Worm (Caenorhabditis elegans): ENCODE measurements around the gene srh-275.
"Not testable (repeated sequence)": the region's sequence is repeated elsewhere in the genome, so short reads cannot be mapped to it uniquely, and the experiment has no call there.

Gene srh-275

ce11 chrV:7343522-7343921 is 9.3 kb upstream of the srh-275 start, which contains the start of gene srh-244:
Gene srh-244 (plus strand): TSS chrV:7343822.
- no peak for TF ChIP-seq pha-4 (tag; optimal IDR thresholded peaks at IDR 0.05)
- TF ChIP-seq elt-3 (tag; optimal IDR thresholded peaks at IDR 0.05) = no peak
- TF ChIP-seq flh-1 (GFP tag; optimal IDR thresholded peaks at IDR 0.05) = no peak
- no peak for TF ChIP-seq drap-1 (GFP tag; optimal IDR thresholded peaks at IDR 0.05)
- TF ChIP-seq sem-2 (GFP tag; optimal IDR thresholded peaks at IDR 0.05) = no peak
- no peak for TF ChIP-seq zip-8 (tag; optimal IDR thresholded peaks at IDR 0.05)
- no peak for TF ChIP-seq hlh-1 (tag; optimal IDR thresholded peaks at IDR 0.05)
- TF ChIP-seq ztf-11 (tag; optimal IDR thresholded peaks at IDR 0.05) = no peak
- TF ChIP-seq M03D4.4 (tag; optimal IDR thresholded peaks at IDR 0.05) = no peak
- no peak for TF ChIP-seq unc-39 (tag; optimal IDR thresholded peaks at IDR 0.05)
- TF ChIP-seq lin-13 (tag; optimal IDR thresholded peaks at IDR 0.05) = no peak

- TF ChIP-seq tbx-8 (GFP tag; optimal IDR thresholded peaks at IDR 0.05); zip-8 (tag; optimal IDR thresholded peaks at IDR 0.05); nhr-12 (tag; optimal IDR thresholded peaks at IDR 0.05): not testable (repeated sequence)
These were observed 7.3 kb upstream of the srh-275 start, which contains the start of gene nhr-147 for ce11 chrV:7345494-7345893. Gene nhr-147 (plus strand): TSS chrV:7345794.

DNA sequence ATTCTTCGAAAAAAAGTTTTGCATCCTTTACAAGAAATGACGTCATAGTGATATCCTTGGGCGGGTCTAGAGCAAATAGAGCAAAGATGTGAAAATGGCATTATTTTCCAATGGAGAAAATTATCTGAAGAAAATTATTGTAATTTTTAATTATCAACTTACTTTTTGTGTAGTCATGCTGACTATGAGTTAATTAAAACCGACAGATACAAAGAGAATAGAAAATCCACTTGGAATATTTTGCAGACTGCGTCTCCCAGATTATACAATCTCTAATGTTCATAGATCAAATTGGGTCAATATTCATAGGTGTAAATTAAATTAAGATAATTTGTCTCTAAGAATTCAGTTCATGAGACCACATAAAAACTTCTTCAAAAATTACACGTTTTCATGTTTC is 3.3 kb upstream of the srh-275 start, which contains the start of gene nhr-149:
Gene nhr-149, minus strand, starts transcription at position 101 of the 400 bp plus-strand sequence.
- peak; percentile 53 for TF ChIP-seq zip-8 (tag; optimal IDR thresholded peaks at IDR 0.05)
- no peak for TF ChIP-seq unc-39 (tag; optimal IDR thresholded peaks at IDR 0.05)
- TF ChIP-seq lsy-2 (tag; optimal IDR thresholded peaks at IDR 0.05) = no peak
- no peak for TF ChIP-seq unc-120 (tag; optimal IDR thresholded peaks at IDR 0.05; ENCODE audit: poor library complexity, severe bottlenecking)

ce11 chrV:7353602-7354001 is 799 bp downstream of the srh-275 start:
- TF ChIP-seq unc-120 (tag; optimal IDR thresholded peaks at IDR 0.05; ENCODE audit: poor library complexity, severe bottlenecking) (no peak), ceh-43 (GFP tag; optimal IDR thresholded peaks at IDR 0.05) (no peak), sptf-1 (tag; optimal IDR thresholded peaks at IDR 0.05) (no peak), cnd-1 (tag; optimal IDR thresholded peaks at IDR 0.05) (no peak), blmp-1 (tag; optimal IDR thresholded peaks at IDR 0.05) (no peak), pha-4 (tag; optimal IDR thresholded peaks at IDR 0.05) (no peak), ceh-83 (GFP tag; optimal IDR thresholded peaks at IDR 0.05) (no peak), mab-5 (tag; optimal IDR thresholded peaks at IDR 0.05) (no peak), ham-2 (GFP tag; optimal IDR thresholded peaks at IDR 0.05) (no peak)

DNA sequence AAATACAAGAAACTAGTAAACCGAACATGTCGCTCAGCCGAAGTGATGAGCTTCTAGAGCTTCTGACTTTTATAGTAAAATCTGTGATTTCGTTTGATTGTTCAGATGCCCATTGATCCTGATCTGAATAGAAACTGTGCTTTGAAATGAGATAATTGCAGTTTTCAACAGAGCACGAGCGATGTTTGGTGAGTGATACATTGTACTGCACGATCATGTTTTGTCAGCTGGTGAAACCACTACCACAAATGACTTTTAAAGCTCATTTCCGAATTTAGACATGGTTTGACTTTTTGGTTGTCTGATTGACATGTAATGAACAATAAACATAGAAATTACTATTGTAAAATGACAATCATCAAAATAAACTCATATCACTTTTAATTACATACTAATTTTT is 2.7 kb downstream of the srh-275 start, which contains the start of gene tag-293:
Gene tag-293, minus strand, starts transcription at position 101 of the 400 bp plus-strand sequence.
- no peak for TF ChIP-seq lsy-2 (tag; optimal IDR thresholded peaks at IDR 0.05)

ce11 chrV:7356684-7357083 is 3.9 kb downstream of the srh-275 start, which contains the start of gene C03G6.21:
Gene C03G6.21 (minus strand): TSS chrV:7356784.
- TF ChIP-seq nhr-12 (tag; optimal IDR thresholded peaks at IDR 0.05) (no peak), mep-1 (tag; optimal IDR thresholded peaks at IDR 0.05) (no peak), sptf-1 (tag; optimal IDR thresholded peaks at IDR 0.05) (no peak), ztf-11 (tag; optimal IDR thresholded peaks at IDR 0.05) (no peak)

DNA sequence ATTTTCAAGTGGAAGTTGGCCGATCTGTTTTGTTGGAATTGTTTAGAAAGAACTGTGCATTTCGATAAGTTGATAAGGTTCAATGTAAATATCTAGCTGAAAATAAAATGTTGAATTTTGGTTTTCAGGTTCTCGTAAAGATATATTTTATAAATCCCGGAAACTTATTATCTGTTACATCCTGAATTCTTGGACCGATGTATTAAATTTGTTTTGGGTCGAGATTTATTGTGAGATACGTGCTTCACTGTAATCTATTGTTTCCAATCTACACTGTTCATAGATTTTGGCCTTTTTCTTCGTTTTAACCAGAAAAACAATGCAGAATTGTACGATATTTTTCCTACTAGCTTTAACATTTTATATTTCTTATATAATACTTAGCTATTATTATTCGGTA is 4.3 kb downstream of the srh-275 start, which contains the start of gene C03G6.6:
Gene C03G6.6, plus strand, starts transcription at position 301 of the 400 bp plus-strand sequence.
- TF ChIP-seq nhr-2 (tag; optimal IDR thresholded peaks at IDR 0.05) (no peak), ceh-83 (GFP tag; optimal IDR thresholded peaks at IDR 0.05) (no peak), lsy-2 (tag; optimal IDR thresholded peaks at IDR 0.05) (no peak), nhr-12 (tag; optimal IDR thresholded peaks at IDR 0.05) (no peak), ceh-43 (GFP tag; optimal IDR thresholded peaks at IDR 0.05) (no peak), M03D4.4 (tag; optimal IDR thresholded peaks at IDR 0.05) (no peak), drap-1 (GFP tag; optimal IDR thresholded peaks at IDR 0.05) (no peak), sem-2 (GFP tag; optimal IDR thresholded peaks at IDR 0.05) (no peak), ztf-11 (tag; optimal IDR thresholded peaks at IDR 0.05) (no peak), blmp-1 (tag; optimal IDR thresholded peaks at IDR 0.05) (no peak), tbx-8 (GFP tag; optimal IDR thresholded peaks at IDR 0.05) (no peak), lin-13 (tag; optimal IDR thresholded peaks at IDR 0.05) (no peak), pha-4 (tag; optimal IDR thresholded peaks at IDR 0.05) (no peak)

ce11 chrV:7361673-7362072 is 8.9 kb downstream of the srh-275 start, which contains the start of gene cyp-35A1:
Gene cyp-35A1 (minus strand): TSS chrV:7361773.
- TF ChIP-seq elt-1 (tag; optimal IDR thresholded peaks at IDR 0.05; ENCODE audit: borderline replicate concordance, insufficient read depth) (no peak), unc-39 (tag; optimal IDR thresholded peaks at IDR 0.05) (no peak), unc-62 (GFP tag; optimal IDR thresholded peaks at IDR 0.05) (no peak), mab-5 (tag; optimal IDR thresholded peaks at IDR 0.05) (no peak), lsy-2 (tag; optimal IDR thresholded peaks at IDR 0.05) (no peak), hlh-1 (tag; optimal IDR thresholded peaks at IDR 0.05) (no peak), mep-1 (tag; optimal IDR thresholded peaks at IDR 0.05) (no peak), ztf-11 (tag; optimal IDR thresholded peaks at IDR 0.05) (no peak), mls-2 (tag; optimal IDR thresholded peaks at IDR 0.05) (no peak), elt-3 (tag; optimal IDR thresholded peaks at IDR 0.05) (no peak), nhr-12 (tag; optimal IDR thresholded peaks at IDR 0.05) (no peak), zip-8 (tag; optimal IDR thresholded peaks at IDR 0.05) (no peak), nhr-28 (tag; optimal IDR thresholded peaks at IDR 0.05) (no peak), ces-1 (GFP tag; optimal IDR thresholded peaks at IDR 0.05) (no peak), snpc-4 (tag; optimal IDR thresholded peaks at IDR 0.05) (no peak), ceh-39 (tag; optimal IDR thresholded peaks at IDR 0.05) (no peak), ceh-83 (GFP tag; optimal IDR thresholded peaks at IDR 0.05) (no peak), ham-2 (GFP tag; optimal IDR thresholded peaks at IDR 0.05) (no peak), sem-2 (GFP tag; optimal IDR thresholded peaks at IDR 0.05) (no peak)
